Fruit fly (Drosophila melanogaster) whole organism, adult: ENCODE data around the gene CG9641.

Source experiments
- CG11617 ChIP-seq: fragments of 200-800 bp; sonication (Bioruptor generic); optimal IDR thresholded peaks from 2 replicates; lab custom pipeline; 2017; ENCODE audit warnings: mild to moderate bottlenecking, missing biosample characterization, missing genetic modification reagents, missing genetic modification characterization
- CG12768 ChIP-seq: fragments of 200-800 bp; sonication (Bioruptor generic); optimal IDR thresholded peaks from 2 replicates; lab custom pipeline; 2017; ENCODE audit warnings: missing biosample characterization, missing genetic modification characterization, mild to moderate bottlenecking, moderate library complexity, missing genetic modification reagents
- CG14711 ChIP-seq: fragments of 200-800 bp; sonication (Bioruptor generic); optimal IDR thresholded peaks from 2 replicates; lab custom pipeline; 2018; ENCODE audit warnings: missing biosample characterization, mild to moderate bottlenecking, missing genetic modification characterization, moderate library complexity
- CG1620 ChIP-seq: fragments of 200-800 bp; sonication (Bioruptor generic); optimal IDR thresholded peaks from 2 replicates; lab custom pipeline; 2016; ENCODE audit warnings: missing biosample characterization, missing genetic modification characterization
- CG33017 ChIP-seq: fragments of 200-800 bp; sonication (Bioruptor generic); optimal IDR thresholded peaks from 2 replicates; lab custom pipeline; 2018; ENCODE audit warnings: missing biosample characterization, mild to moderate bottlenecking, missing genetic modification characterization, moderate library complexity
- CG5204 ChIP-seq: fragments of 200-800 bp; sonication (Bioruptor generic); optimal IDR thresholded peaks from 2 replicates; lab custom pipeline; 2016; ENCODE audit warnings: missing biosample characterization, missing genetic modification characterization
- CG7045 ChIP-seq: fragments of 200-800 bp; sonication (Bioruptor generic); optimal IDR thresholded peaks from 2 replicates; lab custom pipeline; 2017; ENCODE audit warnings: missing biosample characterization, mild to moderate bottlenecking, missing genetic modification characterization
- CG7101 ChIP-seq: fragments of 200-800 bp; sonication (Bioruptor generic); optimal IDR thresholded peaks from 2 replicates; lab custom pipeline; 2018; ENCODE audit warnings: missing biosample characterization, mild to moderate bottlenecking, missing genetic modification characterization, moderate library complexity
- Clk ChIP-seq: fragments of 200-800 bp; sonication (Bioruptor generic); optimal IDR thresholded peaks from 2 replicates; lab custom pipeline; 2017; ENCODE audit warnings: missing biosample characterization, missing genetic modification characterization
- Crg-1 ChIP-seq: fragments of 200-800 bp; sonication (Bioruptor generic); optimal IDR thresholded peaks from 2 replicates; lab custom pipeline; 2016; ENCODE audit warnings: missing biosample characterization, missing genetic modification characterization
- Hr96 ChIP-seq: fragments of 200-800 bp; sonication (Bioruptor generic); optimal IDR thresholded peaks from 2 replicates; lab custom pipeline; 2016; ENCODE audit warnings: missing biosample characterization, missing genetic modification characterization
- Mnt ChIP-seq: fragments of 200-800 bp; sonication (Bioruptor generic); optimal IDR thresholded peaks from 2 replicates; lab custom pipeline; 2016; ENCODE audit warnings: missing biosample characterization, mild to moderate bottlenecking, missing genetic modification characterization
- bab1 ChIP-seq: fragments of 200-800 bp; sonication (Bioruptor generic); optimal IDR thresholded peaks from 3 replicates; lab custom pipeline; 2019; ENCODE audit warnings: missing biosample characterization, mild to moderate bottlenecking, missing genetic modification characterization, moderate library complexity
- cic ChIP-seq: fragments of 200-800 bp; sonication (Bioruptor generic); optimal IDR thresholded peaks from 2 replicates; lab custom pipeline; 2017; ENCODE audit warnings: missing biosample characterization, mild to moderate bottlenecking, missing genetic modification characterization, moderate library complexity
- cnc ChIP-seq, 2 experiments: fragments of >200 bp; optimal IDR thresholded peaks; 2 replicates each; lab custom pipeline; 2017
- kay ChIP-seq: fragments of 200-800 bp; sonication (Bioruptor generic); peaks from one replicate; lab custom pipeline; 2016; ENCODE audit warnings: missing biosample characterization, missing genetic modification characterization, borderline replicate concordance
- ovo ChIP-seq: fragments of 200-800 bp; sonication (Bioruptor generic); optimal IDR thresholded peaks from 2 replicates; lab custom pipeline; 2016; ENCODE audit warnings: missing biosample characterization, missing genetic modification characterization
- pad ChIP-seq: fragments of 200-800 bp; sonication (Bioruptor generic); optimal IDR thresholded peaks from 3 replicates; lab custom pipeline; 2017; ENCODE audit warnings: missing biosample characterization, missing genetic modification characterization, mild to moderate bottlenecking, moderate library complexity, missing genetic modification reagents
- tj ChIP-seq: fragments of 200-800 bp; sonication (Bioruptor generic); optimal IDR thresholded peaks from 3 replicates; lab custom pipeline; 2017; ENCODE audit warnings: missing biosample characterization, mild to moderate bottlenecking, missing genetic modification characterization, moderate library complexity
- toe ChIP-seq: fragments of 200-800 bp; sonication (Bioruptor generic); optimal IDR thresholded peaks from 2 replicates; lab custom pipeline; 2016; ENCODE audit warnings: missing biosample characterization, missing genetic modification characterization

CG9641 gene

DNA sequence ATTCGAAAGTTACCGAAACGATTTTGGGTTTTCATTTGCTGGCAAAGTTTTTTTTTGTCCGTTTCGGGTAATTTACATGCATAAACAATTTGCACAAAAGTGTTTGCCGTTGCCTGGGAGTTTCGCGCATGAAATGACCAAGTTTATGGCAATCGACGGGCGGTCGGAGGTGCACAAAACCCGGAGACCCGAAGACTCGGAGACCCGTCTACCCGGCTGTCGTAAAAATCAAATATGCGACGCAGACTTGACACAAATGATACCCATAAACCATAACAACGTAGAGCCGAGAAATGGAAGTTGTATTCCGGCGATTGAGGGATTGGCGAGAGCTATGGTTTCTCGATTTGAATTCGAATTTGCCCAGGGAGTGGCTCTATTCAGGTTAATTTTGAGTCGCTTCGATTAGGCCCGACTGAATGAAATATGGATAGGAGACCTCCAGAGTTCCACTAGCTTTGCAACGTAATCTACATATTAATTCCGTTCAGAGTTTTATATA, 30.3 kb upstream of the CG9641 start:
- no peak for TF ChIP-seq Mnt

DNA sequence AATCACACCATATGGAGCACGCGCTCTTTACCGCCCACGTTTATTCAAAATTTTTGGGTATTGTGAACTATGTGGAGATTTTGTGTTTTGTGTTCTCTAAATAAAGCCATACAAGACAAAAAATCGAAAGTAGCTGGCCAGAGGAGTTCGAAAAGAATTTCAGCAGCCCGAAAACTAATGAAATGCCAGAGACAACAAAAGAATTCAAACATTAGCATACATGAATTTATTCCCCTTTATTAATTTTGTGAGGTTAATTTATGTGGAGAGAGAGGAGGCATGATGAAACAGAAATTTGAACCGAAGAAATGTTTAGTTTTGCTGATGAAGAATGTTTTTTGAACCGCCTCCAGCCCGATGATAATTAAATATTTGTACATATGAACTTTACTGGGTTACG, 29.5 kb upstream of the CG9641 start:
- TF ChIP-seq Mnt (no peak), kay (GFP tag; lab: Kevin White, UChicago) (no peak), tj (GFP tag; lab: Kevin White, UChicago) (no peak), CG7101 (tag; lab: Kevin White, UChicago) (no peak)

DNA sequence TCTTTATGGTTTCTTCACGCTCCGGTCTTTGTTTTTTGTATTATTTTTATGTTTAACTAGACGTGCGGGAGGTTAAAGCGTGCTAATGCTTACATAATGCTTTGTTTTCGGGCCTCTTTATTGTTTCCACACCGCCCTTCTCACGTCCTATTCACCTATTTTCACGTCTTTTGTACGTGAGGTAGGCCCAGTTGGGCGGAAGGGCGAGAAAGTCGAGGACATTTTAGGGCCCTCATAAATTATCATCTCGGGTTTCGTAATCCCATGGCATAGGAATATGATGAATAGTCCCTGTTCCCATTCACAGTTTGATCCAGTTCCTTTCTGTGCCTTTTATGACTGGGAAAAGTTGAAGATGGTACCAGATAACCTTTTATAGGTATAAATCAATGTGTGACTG, 28.8 kb upstream of the CG9641 start:
- TF ChIP-seq tj (GFP tag; lab: Kevin White, UChicago) (no peak), CG5204 (GFP tag; lab: Kevin White, UChicago) (no peak), Hr96 (GFP tag; lab: Kevin White, UChicago) (no peak), bab1 (GFP tag; lab: Kevin White, UChicago) (no peak), CG12768 (GFP tag; lab: Kevin White, UChicago) (no peak), kay (GFP tag; lab: Kevin White, UChicago) (no peak), ovo (GFP tag; lab: Kevin White, UChicago) (no peak), CG11617 (no peak), cic (GFP tag; lab: Kevin White, UChicago) (no peak), CG7045 (GFP tag; lab: Kevin White, UChicago) (no peak), CG7101 (tag; lab: Kevin White, UChicago) (no peak), Mnt (no peak), CG1620 (no peak), pad (no peak), Crg-1 (GFP tag; lab: Kevin White, UChicago) (no peak), cnc (optimal IDR thresholded peaks at IDR 0.05; lab: Kevin White, UChicago) (no peak), toe (GFP tag; lab: Kevin White, UChicago) (no peak), CG33017 (tag; lab: Kevin White, UChicago) (no peak), Clk (GFP tag; lab: Kevin White, UChicago) (no peak), CG14711 (tag; lab: Kevin White, UChicago) (no peak)

DNA sequence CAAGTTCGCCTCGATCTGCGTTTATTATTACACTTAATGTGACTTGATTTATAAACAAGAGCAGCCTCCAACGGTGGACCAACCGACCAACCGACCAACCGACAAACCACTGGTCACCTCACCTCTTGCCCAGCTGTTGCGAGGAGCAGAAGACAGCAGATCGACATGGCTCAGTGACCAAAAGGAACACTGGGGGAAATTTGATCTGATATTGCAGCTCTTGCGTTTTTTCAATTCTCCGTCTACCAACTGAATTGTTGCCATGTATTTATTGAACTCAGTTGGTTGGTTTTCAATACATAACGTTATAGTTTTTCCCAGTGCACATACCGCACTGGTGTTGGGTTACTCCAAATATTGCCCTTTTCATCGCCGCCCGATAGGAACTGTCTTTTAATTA, 27.9 kb upstream of the CG9641 start:
- TF ChIP-seq CG11617: no peak
- no peak for TF ChIP-seq Crg-1 (GFP tag; lab: Kevin White, UChicago)
- no peak for TF ChIP-seq CG1620
- TF ChIP-seq pad: no peak
- no peak for TF ChIP-seq CG5204 (GFP tag; lab: Kevin White, UChicago)
- TF ChIP-seq Mnt: no peak
- no peak for TF ChIP-seq ovo (GFP tag; lab: Kevin White, UChicago)
- TF ChIP-seq cnc (optimal IDR thresholded peaks at IDR 0.05; lab: Kevin White, UChicago): no peak
- TF ChIP-seq toe (GFP tag; lab: Kevin White, UChicago): no peak
- no peak for TF ChIP-seq CG7045 (GFP tag; lab: Kevin White, UChicago)
- no peak for TF ChIP-seq CG14711 (tag; lab: Kevin White, UChicago)
- no peak for TF ChIP-seq cic (GFP tag; lab: Kevin White, UChicago)
- no peak for TF ChIP-seq tj (GFP tag; lab: Kevin White, UChicago)
- no peak for TF ChIP-seq CG33017 (tag; lab: Kevin White, UChicago)
- no peak for TF ChIP-seq bab1 (GFP tag; lab: Kevin White, UChicago)
- TF ChIP-seq Clk (GFP tag; lab: Kevin White, UChicago): no peak
- no peak for TF ChIP-seq CG7101 (tag; lab: Kevin White, UChicago)
- TF ChIP-seq CG12768 (GFP tag; lab: Kevin White, UChicago): no peak
- no peak for TF ChIP-seq kay (GFP tag; lab: Kevin White, UChicago)
- no peak for TF ChIP-seq Hr96 (GFP tag; lab: Kevin White, UChicago)

DNA sequence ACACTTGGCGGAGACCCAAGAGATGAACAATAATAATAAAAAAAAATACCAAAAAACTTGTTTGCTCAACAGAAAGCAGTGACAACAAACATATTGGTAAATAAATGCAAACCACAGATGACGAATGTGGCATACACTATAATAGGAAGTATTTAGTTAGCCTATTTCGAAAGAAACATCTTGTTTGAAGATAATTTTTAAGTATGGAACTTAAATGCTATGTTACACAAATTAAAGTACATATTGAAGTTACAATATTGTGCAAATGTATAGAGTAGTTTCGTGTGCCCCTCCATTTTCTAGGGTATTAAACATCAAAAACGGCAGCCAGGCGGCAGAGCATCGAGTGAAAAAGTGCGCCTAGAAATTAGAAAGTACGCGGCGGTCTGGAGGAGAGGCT, 26.7 kb upstream of the CG9641 start:
- TF ChIP-seq Hr96 (GFP tag; lab: Kevin White, UChicago) (no peak), cnc (optimal IDR thresholded peaks at IDR 0.05; lab: Kevin White, UChicago) (no peak), ovo (GFP tag; lab: Kevin White, UChicago) (no peak), CG7101 (tag; lab: Kevin White, UChicago) (no peak), CG1620 (no peak), CG12768 (GFP tag; lab: Kevin White, UChicago) (no peak), kay (GFP tag; lab: Kevin White, UChicago) (no peak), CG7045 (GFP tag; lab: Kevin White, UChicago) (no peak), cic (GFP tag; lab: Kevin White, UChicago) (no peak), bab1 (GFP tag; lab: Kevin White, UChicago) (no peak)

DNA sequence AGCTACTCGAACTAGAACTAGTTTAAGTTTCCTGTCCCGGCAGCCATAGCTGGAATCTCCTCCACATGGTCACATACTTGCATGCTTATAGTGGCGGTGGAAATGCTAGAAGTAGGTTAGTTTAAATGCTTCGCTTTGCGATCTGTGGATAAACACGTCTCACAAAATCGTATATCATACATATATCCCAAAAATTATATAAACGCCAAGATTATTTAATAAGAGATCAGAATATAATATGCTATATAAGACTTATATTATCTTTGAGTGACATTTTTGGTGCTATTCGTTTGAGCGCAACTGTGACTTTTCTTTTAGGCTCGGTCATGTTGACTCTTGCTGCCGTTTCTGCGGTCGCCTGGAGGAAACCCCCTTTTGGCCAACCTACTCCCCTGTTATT, 25.3 kb upstream of the CG9641 start:
- TF ChIP-seq Mnt: no peak
- TF ChIP-seq bab1 (GFP tag; lab: Kevin White, UChicago): no peak
- TF ChIP-seq CG33017 (tag; lab: Kevin White, UChicago): no peak
- TF ChIP-seq tj (GFP tag; lab: Kevin White, UChicago): no peak
- no peak for TF ChIP-seq CG1620
- no peak for TF ChIP-seq kay (GFP tag; lab: Kevin White, UChicago)
- TF ChIP-seq CG12768 (GFP tag; lab: Kevin White, UChicago): no peak
- no peak for TF ChIP-seq CG7101 (tag; lab: Kevin White, UChicago)
- TF ChIP-seq ovo (GFP tag; lab: Kevin White, UChicago): no peak

DNA sequence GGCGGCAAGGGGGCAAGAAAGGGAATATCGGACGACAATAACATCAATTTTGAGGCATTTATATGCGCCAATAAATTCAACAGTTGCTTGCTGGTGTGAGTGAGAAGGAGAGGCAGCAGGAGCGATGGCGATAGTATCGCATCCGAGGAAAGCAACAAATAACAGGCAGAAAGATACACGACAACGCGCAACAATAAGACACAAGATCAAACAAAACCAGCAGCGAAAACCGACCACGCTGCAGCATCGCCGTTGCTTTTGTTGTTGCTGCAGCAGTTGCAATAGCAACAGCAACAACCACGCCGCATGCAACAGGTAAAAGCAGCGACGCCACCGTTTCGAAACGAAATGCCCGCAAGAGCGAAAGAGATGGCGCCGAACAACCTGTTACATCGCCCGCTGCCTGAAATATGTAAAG, 23.9 kb upstream of the CG9641 start:
- TF ChIP-seq tj (GFP tag; lab: Kevin White, UChicago): no peak
- TF ChIP-seq CG11617: no peak
- TF ChIP-seq CG1620: no peak
- no peak for TF ChIP-seq Hr96 (GFP tag; lab: Kevin White, UChicago)
- TF ChIP-seq ovo (GFP tag; lab: Kevin White, UChicago): no peak
- TF ChIP-seq Mnt: no peak
- TF ChIP-seq kay (GFP tag; lab: Kevin White, UChicago): no peak
- TF ChIP-seq cnc (optimal IDR thresholded peaks at IDR 0.05; lab: Kevin White, UChicago): no peak
